Worm (Caenorhabditis elegans) whole organism, late embryonic: ENCODE measurements around the gene rps-21.

Source experiments
- ama-1 ChIP-seq: fragments of 150-350 bp; optimal IDR thresholded peaks from 2 replicates; lab custom pipeline; 2014
- ceh-9 ChIP-seq: sonication (generic microtip); optimal IDR thresholded peaks from 2 replicates; lab custom pipeline; 2016; ENCODE audit warnings: mild to moderate bottlenecking, missing genetic modification characterization, inconsistent platforms, missing compliant biosample characterization
- eyg-1 ChIP-seq: sonication (generic microtip); optimal IDR thresholded peaks from 2 replicates; lab custom pipeline; 2016; ENCODE audit warnings: missing genotype, missing genetic modification characterization, missing compliant biosample characterization
- hlh-30 ChIP-seq: sonication (generic microtip); optimal IDR thresholded peaks from 2 replicates; lab custom pipeline; 2017; ENCODE audit warnings: antibody characterized with exemption, missing genetic modification characterization, missing compliant biosample characterization; ENCODE audit not compliant: insufficient read depth
- nhr-232 ChIP-seq: sonication (generic microtip); optimal IDR thresholded peaks from 2 replicates; lab custom pipeline; 2016; ENCODE audit warnings: missing genetic modification characterization, missing compliant biosample characterization
- syd-9 ChIP-seq: sonication (generic microtip); optimal IDR thresholded peaks from 2 replicates; lab custom pipeline; 2016; ENCODE audit warnings: mild to moderate bottlenecking, missing genetic modification characterization, moderate library complexity, missing compliant biosample characterization

ce11 chrIII:7184022-7184421 lies 5.4 kb downstream of the rps-21 start, which contains the start of gene yju-2:
- TF ChIP-seq ama-1 (lab: Kevin White, UChicago) (no peak), eyg-1 (tag; lab: Kevin White, UChicago) (no peak), hlh-30 (tag; lab: Kevin White, UChicago) (no peak), syd-9 (tag; lab: Kevin White, UChicago) (no peak), ceh-9 (tag; lab: Kevin White, UChicago) (no peak), nhr-232 (tag; lab: Kevin White, UChicago) (no peak)
